Worm (Caenorhabditis elegans) whole organism, L4 larva: Measurements from ENCODE around the gene pals-33.

ENCODE experiments used
- D1046.2 ChIP-seq: fragments of 200-800 bp; sonication (Bioruptor generic); IDR thresholded peaks from 2 replicates; pipeline ENCODE4 v1.3.6; 2022; ENCODE audit warnings: missing genetic modification characterization, missing compliant biosample characterization
- F49E8.2 ChIP-seq: sonication (generic microtip); optimal IDR thresholded peaks from 2 replicates; lab custom pipeline; 2016; ENCODE audit warnings: missing compliant biosample characterization, mild to moderate bottlenecking, missing genetic modification characterization, borderline replicate concordance
- T20F7.1 ChIP-seq: fragments of 200-800 bp; sonication (Bioruptor generic); optimal IDR thresholded peaks from 2 replicates; lab custom pipeline; 2018; ENCODE audit warnings: mild to moderate bottlenecking, missing genetic modification characterization, missing compliant biosample characterization
- Y5F2A.4 ChIP-seq: fragments of 200-800 bp; sonication (Bioruptor generic); optimal IDR thresholded peaks from 2 replicates; lab custom pipeline; 2018; ENCODE audit warnings: mild to moderate bottlenecking, missing genetic modification characterization, missing compliant biosample characterization
- Y75B8A.6 ChIP-seq: fragments of 200-800 bp; sonication (Bioruptor generic); IDR thresholded peaks from 2 replicates; pipeline ENCODE4 v1.3.6; 2022; ENCODE audit warnings: missing genetic modification reagents, missing genetic modification characterization, missing compliant biosample characterization
- aha-1 ChIP-seq: fragments of 150-350 bp; peaks from one replicate; lab custom pipeline; 2014; ENCODE audit warnings: missing biosample characterization, missing genetic modification characterization
- ceh-62 ChIP-seq: sonication (generic microtip); optimal IDR thresholded peaks from 2 replicates; lab custom pipeline; 2017; ENCODE audit warnings: missing biosample characterization, missing genetic modification characterization
- ces-1 ChIP-seq: fragments of 150-350 bp; sonication (generic microtip); optimal IDR thresholded peaks from 4 replicates; lab custom pipeline; 2014; ENCODE audit warnings: missing biosample characterization, missing genetic modification reagents, missing genetic modification characterization
- daf-16 ChIP-seq, 3 experiments: sonication (generic microtip); optimal IDR thresholded peaks; 2 replicates each; lab custom pipeline; 2016 to 2017; ENCODE audit warnings: missing genetic modification characterization in 3 of 3, missing genetic modification reagents in 3 of 3, mild to moderate bottlenecking in 2 of 3, missing compliant biosample characterization in 2 of 3, missing biosample characterization in 1 of 3, moderate library complexity in 1 of 3
- dmd-6 ChIP-seq: fragments of 200-800 bp; sonication (Bioruptor generic); IDR thresholded peaks from 2 replicates; pipeline ENCODE4 v1.3.6; 2022; ENCODE audit warnings: missing genetic modification reagents, missing genetic modification characterization, missing compliant biosample characterization
- dpl-1 ChIP-seq: fragments of 150-350 bp; optimal IDR thresholded peaks from 2 replicates; lab custom pipeline; 2014; ENCODE audit warnings: missing biosample characterization, missing genetic modification reagents, missing genetic modification characterization
- duxl-1 ChIP-seq: sonication (generic microtip); optimal IDR thresholded peaks from 2 replicates; lab custom pipeline; 2016; ENCODE audit warnings: mild to moderate bottlenecking, missing genetic modification characterization, moderate library complexity, missing compliant biosample characterization; ENCODE audit not compliant: poor library complexity
- egl-27 ChIP-seq: sonication (generic microtip); optimal IDR thresholded peaks from 3 replicates; lab custom pipeline; 2017; ENCODE audit warnings: missing biosample characterization, missing genetic modification reagents, missing genetic modification characterization
- egl-43 ChIP-seq: fragments of 200-800 bp; sonication (Bioruptor generic); IDR thresholded peaks from 2 replicates; pipeline ENCODE4 v1.3.6; 2022; ENCODE audit warnings: missing genetic modification reagents, missing genetic modification characterization, missing compliant biosample characterization
- fkh-10 ChIP-seq: fragments of 150-350 bp; optimal IDR thresholded peaks from 2 replicates; lab custom pipeline; 2014; ENCODE audit warnings: missing biosample characterization, missing genetic modification reagents, missing genetic modification characterization
- fos-1 ChIP-seq: fragments of 150-350 bp; optimal IDR thresholded peaks from 2 replicates; lab custom pipeline; 2014; ENCODE audit warnings: missing biosample characterization, missing genetic modification characterization
- gei-8 ChIP-seq: fragments of 200-800 bp; sonication (Bioruptor generic); optimal IDR thresholded peaks from 2 replicates; lab custom pipeline; 2018; ENCODE audit warnings: mild to moderate bottlenecking, missing genetic modification characterization, missing compliant biosample characterization
- hlh-11 ChIP-seq: fragments of 200-800 bp; sonication (Bioruptor generic); optimal IDR thresholded peaks from 2 replicates; lab custom pipeline; 2018; ENCODE audit warnings: mild to moderate bottlenecking, missing genetic modification characterization, missing compliant biosample characterization
- hlh-30 ChIP-seq: sonication (generic microtip); optimal IDR thresholded peaks from 2 replicates; lab custom pipeline; 2017; ENCODE audit warnings: antibody characterized with exemption, mild to moderate bottlenecking, missing genetic modification characterization, missing compliant biosample characterization; ENCODE audit not compliant: insufficient read depth
- hmg-1.1 ChIP-seq: fragments of 200-800 bp; sonication (Bioruptor generic); IDR thresholded peaks from 2 replicates; pipeline ENCODE4 v1.3.6; 2022; ENCODE audit warnings: missing genetic modification reagents, missing genetic modification characterization, missing compliant biosample characterization
- lin-15B ChIP-seq: fragments of 150-350 bp; sonication (generic microtip); optimal IDR thresholded peaks from 3 replicates; lab custom pipeline; 2014; ENCODE audit warnings: missing biosample characterization, missing genetic modification characterization
- lir-3 ChIP-seq: sonication (generic microtip); optimal IDR thresholded peaks from 2 replicates; lab custom pipeline; 2016; ENCODE audit warnings: mild to moderate bottlenecking, missing genetic modification characterization, missing compliant biosample characterization
- lsy-2 ChIP-seq, 2 experiments: fragments of 150-350 bp in 1 of 2; sonication (generic microtip) in 1 of 2; optimal IDR thresholded peaks; 2 replicates each; lab custom pipeline; 2014 to 2017; ENCODE audit warnings: missing biosample characterization in 2 of 2, missing genetic modification characterization in 2 of 2
- mdl-1 ChIP-seq, 2 experiments: fragments of 150-350 bp in 1 of 2; sonication (generic microtip) in 1 of 2; optimal IDR thresholded peaks; 2 replicates each; lab custom pipeline; 2014 to 2017; ENCODE audit warnings: missing biosample characterization in 2 of 2, missing genetic modification characterization in 2 of 2
- mdt-29 ChIP-seq: fragments of 200-800 bp; sonication (Bioruptor generic); IDR thresholded peaks from 2 replicates; pipeline ENCODE4 v1.3.6; 2022; ENCODE audit warnings: missing genetic modification reagents, missing genetic modification characterization, missing compliant biosample characterization
- mep-1 ChIP-seq: fragments of 150-350 bp; sonication (generic microtip); optimal IDR thresholded peaks from 3 replicates; lab custom pipeline; 2014; ENCODE audit warnings: missing biosample characterization, missing genetic modification characterization
- mxl-2 ChIP-seq: fragments of 200-800 bp; sonication (Bioruptor generic); conservative IDR thresholded peaks from 2 replicates; pipeline ENCODE4 v1.3.6; 2022; ENCODE audit warnings: missing genetic modification reagents, missing genetic modification characterization, missing compliant biosample characterization
- nhr-237 ChIP-seq: sonication (generic microtip); optimal IDR thresholded peaks from 2 replicates; lab custom pipeline; 2017; ENCODE audit warnings: missing biosample characterization, missing genetic modification characterization
- nhr-25 ChIP-seq: sonication (generic microtip); optimal IDR thresholded peaks from 2 replicates; lab custom pipeline; 2017; ENCODE audit warnings: missing genetic modification characterization, mild to moderate bottlenecking, missing compliant biosample characterization, antibody characterized with exemption, moderate library complexity, borderline replicate concordance; ENCODE audit not compliant: insufficient read depth
- nhr-28 ChIP-seq: fragments of 150-350 bp; optimal IDR thresholded peaks from 2 replicates; lab custom pipeline; 2014; ENCODE audit warnings: missing biosample characterization, missing genetic modification characterization
- nhr-41 ChIP-seq: fragments of 200-800 bp; sonication (Bioruptor generic); IDR thresholded peaks from 2 replicates; pipeline ENCODE4 v1.3.6; 2022; ENCODE audit warnings: missing genetic modification reagents, missing genetic modification characterization, missing compliant biosample characterization
- nhr-42 ChIP-seq: fragments of 200-800 bp; sonication (Bioruptor generic); IDR thresholded peaks from 2 replicates; pipeline ENCODE4 v1.3.6; 2022; ENCODE audit warnings: missing genetic modification characterization, missing compliant biosample characterization
- nhr-6 ChIP-seq: fragments of 150-350 bp; optimal IDR thresholded peaks from 2 replicates; lab custom pipeline; 2014; ENCODE audit warnings: missing biosample characterization, missing genetic modification characterization
- saeg-2 ChIP-seq: fragments of 200-800 bp; sonication (Bioruptor generic); IDR thresholded peaks from 2 replicates; pipeline ENCODE4 v1.3.6; 2022; ENCODE audit warnings: missing genetic modification reagents, missing genetic modification characterization, missing compliant biosample characterization
- snpc-1.2 ChIP-seq: fragments of 200-800 bp; sonication (Bioruptor generic); IDR thresholded peaks from 2 replicates; pipeline ENCODE4 v1.3.6; 2022; ENCODE audit warnings: missing genetic modification reagents, missing genetic modification characterization, missing compliant biosample characterization
- tag-97 ChIP-seq: fragments of 200-800 bp; sonication (Bioruptor generic); IDR thresholded peaks from 2 replicates; pipeline ENCODE4 v1.3.6; 2022; ENCODE audit warnings: missing genetic modification characterization, missing compliant biosample characterization
- unc-130 ChIP-seq: sonication (generic microtip); optimal IDR thresholded peaks from 2 replicates; lab custom pipeline; 2016; ENCODE audit warnings: missing genetic modification reagents, missing genetic modification characterization, missing compliant biosample characterization
- unc-62 ChIP-seq, 3 experiments: fragments of 150-350 bp in 1 of 3; sonication (generic microtip); optimal IDR thresholded peaks in 2 of 3; peaks in 1 of 3; 1 replicate in 1 of 3; 2 replicates in 2 of 3; lab custom pipeline; 2014 to 2017; ENCODE audit warnings: missing biosample characterization in 3 of 3, missing genetic modification characterization in 3 of 3, missing genetic modification reagents in 3 of 3, missing genotype in 1 of 3
- vab-7 ChIP-seq: fragments of 200-800 bp; sonication (Bioruptor generic); IDR thresholded peaks from 2 replicates; pipeline ENCODE4 v1.3.6; 2022; ENCODE audit warnings: missing genetic modification reagents, missing genetic modification characterization, missing compliant biosample characterization
- zfp-2 ChIP-seq: sonication (generic microtip); optimal IDR thresholded peaks from 2 replicates; lab custom pipeline; 2016; ENCODE audit warnings: mild to moderate bottlenecking, missing genetic modification characterization, missing compliant biosample characterization
- zip-2 ChIP-seq: fragments of 150-350 bp; optimal IDR thresholded peaks from 2 replicates; lab custom pipeline; 2014; ENCODE audit warnings: missing biosample characterization, missing genetic modification characterization
- ztf-11 ChIP-seq: fragments of 150-350 bp; optimal IDR thresholded peaks from 2 replicates; lab custom pipeline; 2014; ENCODE audit warnings: missing biosample characterization, missing genetic modification characterization

The pals-33 gene

ce11 chrV:3686292-3686691 is 13.1 kb downstream of the pals-33 start:
- no peak for TF ChIP-seq egl-27 (tag; lab: Kevin White, UChicago)
- no peak for TF ChIP-seq zfp-2 (tag; lab: Kevin White, UChicago)
- TF ChIP-seq tag-97 = no peak
- no peak for TF ChIP-seq nhr-41 (GFP tag; lab: Robert Waterston, UW)
- no peak for TF ChIP-seq F49E8.2 (tag; lab: Kevin White, UChicago)
- TF ChIP-seq zip-2 = no peak
- TF ChIP-seq lsy-2 (tag; optimal IDR thresholded peaks at IDR 0.05; lab: Kevin White, UChicago) = no peak
- TF ChIP-seq mdt-29 (GFP tag; lab: Robert Waterston, UW) = no peak
- TF ChIP-seq egl-43 (GFP tag; lab: Robert Waterston, UW) = no peak
- no peak for TF ChIP-seq mdl-1 (tag; optimal IDR thresholded peaks at IDR 0.05; lab: Kevin White, UChicago)
- TF ChIP-seq nhr-237 (tag; lab: Kevin White, UChicago) = no peak
- TF ChIP-seq fos-1 (tag; lab: Kevin White, UChicago) = no peak
- TF ChIP-seq D1046.2 (GFP tag; lab: Robert Waterston, UW) = no peak
- TF ChIP-seq gei-8 (GFP tag; lab: Kevin White, UChicago) = no peak
- TF ChIP-seq Y75B8A.6 (GFP tag; lab: Robert Waterston, UW) = no peak
- no peak for TF ChIP-seq duxl-1 (tag; lab: Kevin White, UChicago)
- TF ChIP-seq hlh-11 = no peak
- no peak for TF ChIP-seq lir-3
- no peak for TF ChIP-seq T20F7.1 (GFP tag; lab: Kevin White, UChicago)

- TF ChIP-seq aha-1 (tag; lab: Kevin White, UChicago) (peak; percentile 93), lir-3 (no peak)
Measured at ce11 chrV:3686899-3687298, 13.7 kb downstream of the pals-33 start, which contains the start of gene unc-132. Gene unc-132 (plus strand): TSS chrV:3687106.

ce11 chrV:3688733-3689132 is 15.6 kb downstream of the pals-33 start:
- TF ChIP-seq hlh-30 (tag; lab: Kevin White, UChicago) (peak; percentile 66), lsy-2 (tag; optimal IDR thresholded peaks at IDR 0.05; lab: Kevin White, UChicago) (peak in 1 of 2 experiments; percentile 49), dmd-6 (GFP tag; lab: Robert Waterston, UW) (0 out of 2 replicates have a peak, but pooled peaks have one; percentile 11), saeg-2 (GFP tag; lab: Robert Waterston, UW) (no peak), hlh-11 (peak; percentile 21), lin-15B (tag; lab: Kevin White, UChicago) (no peak), zip-2 (no peak), mxl-2 (no peak), daf-16 (GFP tag; optimal IDR thresholded peaks at IDR 0.05; lab: Kevin White, UChicago) (no peak), daf-16 (tag; optimal IDR thresholded peaks at IDR 0.05; lab: Kevin White, UChicago) (no peak), nhr-6 (tag; lab: Kevin White, UChicago) (peak; percentile 1), dpl-1 (GFP tag; lab: Kevin White, UChicago) (peak; percentile 1), ztf-11 (no peak), unc-62 (GFP tag; optimal IDR thresholded peaks at IDR 0.05 in 1 of 2; lab: Kevin White, UChicago) (peak in 1 of 2 experiments; percentile 14), unc-62 (tag; optimal IDR thresholded peaks at IDR 0.05; lab: Kevin White, UChicago) (no peak), egl-43 (GFP tag; lab: Robert Waterston, UW) (no peak), lir-3 (no peak), mep-1 (tag; lab: Kevin White, UChicago) (peak; percentile 48), mdl-1 (tag; optimal IDR thresholded peaks at IDR 0.05; lab: Kevin White, UChicago) (peak in 1 of 2 experiments; percentile 40), nhr-25 (tag; lab: Kevin White, UChicago) (no peak)

- TF ChIP-seq unc-62 (GFP tag; optimal IDR thresholded peaks at IDR 0.05 in 1 of 2; lab: Kevin White, UChicago) (peak in 1 of 2 experiments; percentile 42), unc-62 (tag; optimal IDR thresholded peaks at IDR 0.05; lab: Kevin White, UChicago) (no peak), egl-43 (GFP tag; lab: Robert Waterston, UW) (no peak), F49E8.2 (tag; lab: Kevin White, UChicago) (no peak), snpc-1.2 (no peak), dmd-6 (GFP tag; lab: Robert Waterston, UW) (peak; percentile 30; the same call in 1 of the 2 replicates), unc-130 (no peak), ces-1 (GFP tag; lab: Kevin White, UChicago) (no peak), hlh-30 (tag; lab: Kevin White, UChicago) (peak; percentile 27), zip-2 (no peak), mdt-29 (GFP tag; lab: Robert Waterston, UW) (no peak), dpl-1 (GFP tag; lab: Kevin White, UChicago) (no peak), nhr-42 (no peak), nhr-41 (GFP tag; lab: Robert Waterston, UW) (no peak), hlh-11 (peak; percentile 38), mxl-2 (no peak), nhr-28 (tag; lab: Kevin White, UChicago) (peak; percentile 85), Y5F2A.4 (GFP tag; lab: Kevin White, UChicago) (no peak), vab-7 (GFP tag; lab: Robert Waterston, UW) (no peak), nhr-6 (tag; lab: Kevin White, UChicago) (no peak), ceh-62 (tag; lab: Kevin White, UChicago) (no peak), fkh-10 (GFP tag; lab: Kevin White, UChicago) (no peak), hmg-1.1 (no peak)
Measured at ce11 chrV:3692613-3693012, 19.4 kb downstream of the pals-33 start.
